Worm (Caenorhabditis elegans) whole organism, L4 larva: ENCODE results near the gene oef-1.

Source experiments
- D1046.2 ChIP-seq: fragments of 200-800 bp; sonication (Bioruptor generic); IDR thresholded peaks from 2 replicates; pipeline ENCODE4 v1.3.6; 2022; ENCODE audit warnings: missing genetic modification characterization, missing compliant biosample characterization
- F49E8.2 ChIP-seq: sonication (generic microtip); optimal IDR thresholded peaks from 2 replicates; lab custom pipeline; 2016; ENCODE audit warnings: missing compliant biosample characterization, mild to moderate bottlenecking, missing genetic modification characterization, borderline replicate concordance
- T20F7.1 ChIP-seq: fragments of 200-800 bp; sonication (Bioruptor generic); optimal IDR thresholded peaks from 2 replicates; lab custom pipeline; 2018; ENCODE audit warnings: mild to moderate bottlenecking, missing genetic modification characterization, missing compliant biosample characterization
- T26A8.4 ChIP-seq: fragments of 200-800 bp; sonication (Bioruptor generic); IDR thresholded peaks from 2 replicates; pipeline ENCODE4 v1.3.6; 2022; ENCODE audit warnings: missing genetic modification characterization, missing compliant biosample characterization
- Y105C5A.15 ChIP-seq: fragments of 200-800 bp; sonication (Bioruptor generic); IDR thresholded peaks from 2 replicates; pipeline ENCODE4 v1.3.6; 2022; ENCODE audit warnings: missing genetic modification characterization, missing compliant biosample characterization
- Y5F2A.4 ChIP-seq: fragments of 200-800 bp; sonication (Bioruptor generic); optimal IDR thresholded peaks from 2 replicates; lab custom pipeline; 2018; ENCODE audit warnings: mild to moderate bottlenecking, missing genetic modification characterization, missing compliant biosample characterization
- ZK337.2 ChIP-seq: fragments of 200-800 bp; sonication (Bioruptor generic); IDR thresholded peaks from 2 replicates; pipeline ENCODE4 v1.3.6; 2022; ENCODE audit warnings: missing genetic modification reagents, missing genetic modification characterization, missing compliant biosample characterization
- aha-1 ChIP-seq: fragments of 150-350 bp; peaks from one replicate; lab custom pipeline; 2014; ENCODE audit warnings: missing biosample characterization, missing genetic modification characterization
- arid-1 ChIP-seq: fragments of 200-800 bp; sonication (Bioruptor generic); conservative IDR thresholded peaks from 2 replicates; pipeline ENCODE4 v1.3.6; 2022; ENCODE audit warnings: missing genetic modification reagents, missing genetic modification characterization, missing compliant biosample characterization
- ceh-32 ChIP-seq: sonication (generic microtip); optimal IDR thresholded peaks from 2 replicates; lab custom pipeline; 2016; ENCODE audit warnings: mild to moderate bottlenecking, missing genetic modification characterization, missing compliant biosample characterization; ENCODE audit not compliant: poor library complexity
- ceh-62 ChIP-seq: sonication (generic microtip); optimal IDR thresholded peaks from 2 replicates; lab custom pipeline; 2017; ENCODE audit warnings: missing biosample characterization, missing genetic modification characterization
- ces-1 ChIP-seq: fragments of 150-350 bp; sonication (generic microtip); optimal IDR thresholded peaks from 4 replicates; lab custom pipeline; 2014; ENCODE audit warnings: missing biosample characterization, missing genetic modification reagents, missing genetic modification characterization
- cey-2 ChIP-seq: sonication (generic microtip); optimal IDR thresholded peaks from 3 replicates; lab custom pipeline; 2017; ENCODE audit warnings: missing genetic modification characterization, mild to moderate bottlenecking, missing compliant biosample characterization, antibody characterized with exemption, borderline replicate concordance; ENCODE audit not compliant: insufficient read depth
- ctbp-1 ChIP-seq: fragments of 200-800 bp; sonication (Bioruptor generic); IDR thresholded peaks from 2 replicates; pipeline ENCODE4 v1.3.6; 2022; ENCODE audit warnings: missing genetic modification reagents, missing genetic modification characterization, missing compliant biosample characterization
- daf-8 ChIP-seq: fragments of 200-800 bp; sonication (Bioruptor generic); IDR thresholded peaks from 2 replicates; pipeline ENCODE4 v1.3.6; 2022; ENCODE audit warnings: missing genetic modification characterization, missing compliant biosample characterization
- dmd-6 ChIP-seq: fragments of 200-800 bp; sonication (Bioruptor generic); IDR thresholded peaks from 2 replicates; pipeline ENCODE4 v1.3.6; 2022; ENCODE audit warnings: missing genetic modification reagents, missing genetic modification characterization, missing compliant biosample characterization
- dmd-8 ChIP-seq: fragments of 200-800 bp; sonication (Bioruptor generic); IDR thresholded peaks from 2 replicates; pipeline ENCODE4 v1.3.6; 2022; ENCODE audit warnings: missing genetic modification characterization, missing compliant biosample characterization
- dmd-9 ChIP-seq: fragments of 200-800 bp; sonication (Bioruptor generic); IDR thresholded peaks from 2 replicates; pipeline ENCODE4 v1.3.6; 2022; ENCODE audit warnings: missing genetic modification reagents, missing genetic modification characterization, missing compliant biosample characterization
- duxl-1 ChIP-seq: sonication (generic microtip); optimal IDR thresholded peaks from 2 replicates; lab custom pipeline; 2016; ENCODE audit warnings: mild to moderate bottlenecking, missing genetic modification characterization, moderate library complexity, missing compliant biosample characterization; ENCODE audit not compliant: poor library complexity
- dve-1 ChIP-seq: sonication (generic microtip); optimal IDR thresholded peaks from 2 replicates; lab custom pipeline; 2017; ENCODE audit warnings: antibody characterized with exemption, mild to moderate bottlenecking, missing genetic modification characterization, missing compliant biosample characterization; ENCODE audit not compliant: insufficient read depth
- egl-27 ChIP-seq: sonication (generic microtip); optimal IDR thresholded peaks from 3 replicates; lab custom pipeline; 2017; ENCODE audit warnings: missing biosample characterization, missing genetic modification reagents, missing genetic modification characterization
- fos-1 ChIP-seq: fragments of 150-350 bp; optimal IDR thresholded peaks from 2 replicates; lab custom pipeline; 2014; ENCODE audit warnings: missing biosample characterization, missing genetic modification characterization
- hif-1 ChIP-seq, 2 experiments: sonication (generic microtip); optimal IDR thresholded peaks; 2 replicates each; lab custom pipeline; 2016 to 2017; ENCODE audit warnings: missing compliant biosample characterization in 2 of 2, missing genetic modification characterization in 2 of 2, missing genetic modification reagents in 2 of 2, missing genotype in 2 of 2, mild to moderate bottlenecking in 1 of 2
- lim-7 ChIP-seq: fragments of 200-800 bp; sonication (Bioruptor generic); IDR thresholded peaks from 2 replicates; pipeline ENCODE4 v1.3.6; 2022; ENCODE audit warnings: missing genetic modification characterization, missing compliant biosample characterization
- lin-13 ChIP-seq: fragments of 150-350 bp; optimal IDR thresholded peaks from 2 replicates; lab custom pipeline; 2014; ENCODE audit warnings: missing biosample characterization, missing genetic modification reagents, missing genetic modification characterization
- lin-38 ChIP-seq: fragments of 200-800 bp; sonication (Bioruptor generic); IDR thresholded peaks from 2 replicates; pipeline ENCODE4 v1.3.6; 2022; ENCODE audit warnings: missing genetic modification reagents, missing genetic modification characterization, missing compliant biosample characterization
- madf-9 ChIP-seq: fragments of 200-800 bp; sonication (Bioruptor generic); conservative IDR thresholded peaks from 2 replicates; pipeline ENCODE4 v1.3.6; 2022; ENCODE audit warnings: missing genetic modification reagents, missing genetic modification characterization, missing compliant biosample characterization
- mdl-1 ChIP-seq, 2 experiments: fragments of 150-350 bp in 1 of 2; sonication (generic microtip) in 1 of 2; optimal IDR thresholded peaks; 2 replicates each; lab custom pipeline; 2014 to 2017; ENCODE audit warnings: missing biosample characterization in 2 of 2, missing genetic modification characterization in 2 of 2
- mdt-29 ChIP-seq: fragments of 200-800 bp; sonication (Bioruptor generic); IDR thresholded peaks from 2 replicates; pipeline ENCODE4 v1.3.6; 2022; ENCODE audit warnings: missing genetic modification reagents, missing genetic modification characterization, missing compliant biosample characterization
- mxl-2 ChIP-seq: fragments of 200-800 bp; sonication (Bioruptor generic); conservative IDR thresholded peaks from 2 replicates; pipeline ENCODE4 v1.3.6; 2022; ENCODE audit warnings: missing genetic modification reagents, missing genetic modification characterization, missing compliant biosample characterization
- mxl-3 ChIP-seq: fragments of 200-800 bp; sonication (Bioruptor generic); optimal IDR thresholded peaks from 2 replicates; lab custom pipeline; 2018; ENCODE audit warnings: mild to moderate bottlenecking, missing genetic modification characterization, missing compliant biosample characterization
- nhr-10 ChIP-seq: fragments of 150-350 bp; optimal IDR thresholded peaks from 2 replicates; lab custom pipeline; 2014; ENCODE audit warnings: missing biosample characterization, missing genetic modification characterization
- nhr-111 ChIP-seq: fragments of 200-800 bp; sonication (Bioruptor generic); optimal IDR thresholded peaks from 2 replicates; lab custom pipeline; 2018; ENCODE audit warnings: mild to moderate bottlenecking, missing genetic modification characterization, missing compliant biosample characterization
- nhr-25 ChIP-seq: sonication (generic microtip); optimal IDR thresholded peaks from 2 replicates; lab custom pipeline; 2017; ENCODE audit warnings: missing genetic modification characterization, mild to moderate bottlenecking, missing compliant biosample characterization, antibody characterized with exemption, moderate library complexity, borderline replicate concordance; ENCODE audit not compliant: insufficient read depth
- nhr-41 ChIP-seq: fragments of 200-800 bp; sonication (Bioruptor generic); IDR thresholded peaks from 2 replicates; pipeline ENCODE4 v1.3.6; 2022; ENCODE audit warnings: missing genetic modification reagents, missing genetic modification characterization, missing compliant biosample characterization
- php-3 ChIP-seq: fragments of 200-800 bp; sonication (Bioruptor generic); IDR thresholded peaks from 2 replicates; pipeline ENCODE4 v1.3.6; 2022; ENCODE audit warnings: missing genetic modification reagents, missing genetic modification characterization, missing compliant biosample characterization
- saeg-2 ChIP-seq: fragments of 200-800 bp; sonication (Bioruptor generic); IDR thresholded peaks from 2 replicates; pipeline ENCODE4 v1.3.6; 2022; ENCODE audit warnings: missing genetic modification reagents, missing genetic modification characterization, missing compliant biosample characterization
- sdz-12 ChIP-seq: fragments of 200-800 bp; sonication (Bioruptor generic); optimal IDR thresholded peaks from 2 replicates; lab custom pipeline; 2018; ENCODE audit warnings: mild to moderate bottlenecking, missing genetic modification characterization, missing compliant biosample characterization
- spr-3 ChIP-seq: fragments of 200-800 bp; sonication (Bioruptor generic); optimal IDR thresholded peaks from 2 replicates; lab custom pipeline; 2018; ENCODE audit warnings: mild to moderate bottlenecking, missing genetic modification characterization, missing compliant biosample characterization
- tag-97 ChIP-seq: fragments of 200-800 bp; sonication (Bioruptor generic); IDR thresholded peaks from 2 replicates; pipeline ENCODE4 v1.3.6; 2022; ENCODE audit warnings: missing genetic modification characterization, missing compliant biosample characterization
- tra-1 ChIP-seq: fragments of 200-800 bp; sonication (Bioruptor generic); IDR thresholded peaks from 2 replicates; pipeline ENCODE4 v1.3.6; 2022; ENCODE audit warnings: missing genetic modification reagents, missing genetic modification characterization, missing compliant biosample characterization
- unc-62 ChIP-seq, 3 experiments: fragments of 150-350 bp in 1 of 3; sonication (generic microtip); optimal IDR thresholded peaks in 2 of 3; peaks in 1 of 3; 1 replicate in 1 of 3; 2 replicates in 2 of 3; lab custom pipeline; 2014 to 2017; ENCODE audit warnings: missing biosample characterization in 3 of 3, missing genetic modification characterization in 3 of 3, missing genetic modification reagents in 3 of 3, missing genotype in 1 of 3
- vab-7 ChIP-seq: fragments of 200-800 bp; sonication (Bioruptor generic); IDR thresholded peaks from 2 replicates; pipeline ENCODE4 v1.3.6; 2022; ENCODE audit warnings: missing genetic modification reagents, missing genetic modification characterization, missing compliant biosample characterization
- zip-11 ChIP-seq: fragments of 200-800 bp; sonication (Bioruptor generic); IDR thresholded peaks from 2 replicates; pipeline ENCODE4 v1.3.6; 2022; ENCODE audit warnings: missing genetic modification characterization, missing compliant biosample characterization
- zip-2 ChIP-seq: fragments of 150-350 bp; optimal IDR thresholded peaks from 2 replicates; lab custom pipeline; 2014; ENCODE audit warnings: missing biosample characterization, missing genetic modification characterization

Gene oef-1

ce11 chrIV:7507305-7507704 is 40.9 kb upstream of the oef-1 start (continued):
- TF ChIP-seq mxl-3 (GFP tag; lab: Kevin White, UChicago) (peak; percentile 43), nhr-25 (tag; lab: Kevin White, UChicago) (no peak), dmd-6 (GFP tag; lab: Robert Waterston, UW) (peak; percentile 55), madf-9 (GFP tag; lab: Robert Waterston, UW) (no peak)

ce11 chrIV:7507841-7508509 is 40.2 kb upstream of the oef-1 start, which contains the start of the genes vdac-1 and R05G6.5:
TSS of gene vdac-1 (minus strand) at chrIV:7507891.
TSS of gene R05G6.5 (plus strand) at chrIV:7508367.
- TF ChIP-seq T20F7.1 (GFP tag; lab: Kevin White, UChicago) (peak; percentile 88), zip-2 (tag; lab: Kevin White, UChicago) (peak; percentile 10), F49E8.2 (tag; lab: Kevin White, UChicago) (no peak), duxl-1 (tag; lab: Kevin White, UChicago) (peak; percentile 16), nhr-41 (GFP tag; lab: Robert Waterston, UW) (peak; percentile 49; the same call in 1 of the 2 replicates), nhr-111 (GFP tag; lab: Kevin White, UChicago) (no peak), dmd-8 (GFP tag; lab: Robert Waterston, UW) (peak; percentile 73; the same call in 1 of the 2 replicates), dve-1 (tag; lab: Kevin White, UChicago) (peak; percentile 90), ZK337.2 (GFP tag; lab: Robert Waterston, UW) (no peak), mxl-2 (GFP tag; lab: Robert Waterston, UW) (no peak), T26A8.4 (GFP tag; lab: Robert Waterston, UW) (peak; percentile 59), Y5F2A.4 (GFP tag; lab: Kevin White, UChicago) (no peak), tra-1 (GFP tag; lab: Robert Waterston, UW) (0 out of 2 replicates have a peak, but pooled peaks have one; percentile 49), lin-13 (GFP tag; lab: Kevin White, UChicago) (peak; percentile 72), unc-62 (GFP tag; optimal IDR thresholded peaks at IDR 0.05 in 1 of 2; lab: Kevin White, UChicago) (no peak), unc-62 (tag; optimal IDR thresholded peaks at IDR 0.05; lab: Kevin White, UChicago) (no peak), arid-1 (GFP tag; lab: Robert Waterston, UW) (no peak), lim-7 (GFP tag; lab: Robert Waterston, UW) (peak; percentile 13; the same call in 1 of the 2 replicates), mdt-29 (no peak), ctbp-1 (peak; percentile 63; the same call in 1 of the 2 replicates), sdz-12 (no peak), Y105C5A.15 (GFP tag; lab: Robert Waterston, UW) (no peak), php-3 (GFP tag; lab: Robert Waterston, UW) (peak; percentile 74; the same call in 1 of the 2 replicates), zip-11 (no peak), daf-8 (GFP tag; lab: Robert Waterston, UW) (no peak), nhr-10 (tag; lab: Kevin White, UChicago) (peak; percentile 50), egl-27 (tag; lab: Kevin White, UChicago) (no peak), spr-3 (GFP tag; lab: Kevin White, UChicago) (no peak), tag-97 (GFP tag; lab: Robert Waterston, UW) (no peak), ceh-32 (tag; lab: Kevin White, UChicago) (no peak), cey-2 (tag; lab: Kevin White, UChicago) (no peak), nhr-25 (tag; lab: Kevin White, UChicago) (peak; percentile 84), vab-7 (peak; percentile 57), ceh-62 (tag; lab: Kevin White, UChicago) (no peak), hif-1 (tag; optimal IDR thresholded peaks at IDR 0.05; lab: Kevin White, UChicago) (peak; percentile 3 to 63), mdl-1 (tag; optimal IDR thresholded peaks at IDR 0.05; lab: Kevin White, UChicago) (peak in 1 of 2 experiments; percentile 78), ces-1 (GFP tag; lab: Kevin White, UChicago) (no peak), fos-1 (no peak), aha-1 (tag; lab: Kevin White, UChicago) (peak; percentile 83), mxl-3 (GFP tag; lab: Kevin White, UChicago) (peak; percentile 99), D1046.2 (GFP tag; lab: Robert Waterston, UW) (no peak), dmd-9 (GFP tag; lab: Robert Waterston, UW) (no peak), lin-38 (peak; percentile 67), saeg-2 (GFP tag; lab: Robert Waterston, UW) (0 out of 2 replicates have a peak, but pooled peaks have one; percentile 45)
